Worm (Caenorhabditis elegans) whole organism, L1 larva: ENCODE results near the gene cpna-2.

Experiments
- C34B4.2 ChIP-seq: sonication (generic microtip); optimal IDR thresholded peaks from 2 replicates; lab custom pipeline; 2017; ENCODE audit warnings: mild to moderate bottlenecking, missing genetic modification characterization, missing compliant biosample characterization
- F16B12.6 ChIP-seq: fragments of 150-350 bp; optimal IDR thresholded peaks from 2 replicates; lab custom pipeline; 2014; ENCODE audit warnings: missing biosample characterization, missing genetic modification characterization
- aly-2 ChIP-seq: fragments of 150-350 bp; optimal IDR thresholded peaks from 2 replicates; lab custom pipeline; 2014; ENCODE audit warnings: missing biosample characterization, missing genetic modification characterization
- blmp-1 ChIP-seq: fragments of 150-350 bp; optimal IDR thresholded peaks from 2 replicates; lab custom pipeline; 2014; ENCODE audit warnings: missing biosample characterization, missing genetic modification characterization
- ceh-63 ChIP-seq: fragments of 200-800 bp; sonication (Bioruptor generic); optimal IDR thresholded peaks from 2 replicates; lab custom pipeline; 2018; ENCODE audit warnings: mild to moderate bottlenecking, missing genetic modification characterization, missing compliant biosample characterization
- ceh-8 ChIP-seq: fragments of 200-800 bp; sonication (Bioruptor generic); optimal IDR thresholded peaks from 2 replicates; lab custom pipeline; 2018; ENCODE audit warnings: mild to moderate bottlenecking, missing genetic modification characterization, moderate library complexity, missing compliant biosample characterization
- ceh-82 ChIP-seq, 3 experiments: fragments of 150-350 bp in 1 of 3; sonication (generic microtip) in 2 of 3; optimal IDR thresholded peaks; 2 replicates each; lab custom pipeline; 2014 to 2017; ENCODE audit warnings: missing biosample characterization in 3 of 3, missing genetic modification characterization in 3 of 3
- ceh-88 ChIP-seq: fragments of 200-800 bp; sonication (Bioruptor generic); IDR thresholded peaks from 2 replicates; pipeline ENCODE4 v1.3.6; 2022; ENCODE audit warnings: missing genetic modification characterization, missing compliant biosample characterization
- dpl-1 ChIP-seq, 3 experiments: fragments of 150-350 bp in 2 of 3; sonication (generic microtip) in 1 of 3; optimal IDR thresholded peaks; 2 replicates each; lab custom pipeline; 2014 to 2017; ENCODE audit warnings: missing biosample characterization in 3 of 3, missing genetic modification characterization in 3 of 3, missing genetic modification reagents in 3 of 3
- egl-13 ChIP-seq: sonication (generic microtip); optimal IDR thresholded peaks from 2 replicates; lab custom pipeline; 2016; ENCODE audit warnings: missing genotype, missing genetic modification reagents, missing genetic modification characterization, missing compliant biosample characterization
- elt-3 ChIP-seq, 6 experiments: fragments of 150-350 bp in 1 of 6; sonication (generic microtip); optimal IDR thresholded peaks; 2 replicates each; lab custom pipeline; 2017 to 2018; ENCODE audit warnings: missing biosample characterization in 6 of 6, missing genetic modification characterization in 6 of 6, inconsistent platforms in 1 of 6
- fkh-4 ChIP-seq: sonication (generic microtip); optimal IDR thresholded peaks from 2 replicates; lab custom pipeline; 2016; ENCODE audit warnings: missing compliant biosample characterization, missing genetic modification characterization, borderline replicate concordance
- grh-1 ChIP-seq: fragments of 200-800 bp; sonication (Bioruptor generic); IDR thresholded peaks from 2 replicates; pipeline ENCODE4 v1.3.6; 2022; ENCODE audit warnings: missing genetic modification reagents, missing genetic modification characterization, missing compliant biosample characterization
- hlh-4 ChIP-seq: sonication (generic microtip); optimal IDR thresholded peaks from 2 replicates; lab custom pipeline; 2016; ENCODE audit warnings: mild to moderate bottlenecking, missing genetic modification characterization, missing compliant biosample characterization
- hpl-2 ChIP-seq: fragments of 150-350 bp; optimal IDR thresholded peaks from 2 replicates; lab custom pipeline; 2014; ENCODE audit warnings: missing biosample characterization, missing genetic modification reagents, missing genetic modification characterization
- isw-1 ChIP-seq: fragments of 200-800 bp; sonication (Bioruptor generic); IDR thresholded peaks from 2 replicates; pipeline ENCODE4 v1.3.6; 2022; ENCODE audit warnings: missing genetic modification characterization, missing compliant biosample characterization
- lin-14 ChIP-seq: fragments of 200-800 bp; sonication (Bioruptor generic); optimal IDR thresholded peaks from 2 replicates; lab custom pipeline; 2018; ENCODE audit warnings: mild to moderate bottlenecking, missing genetic modification characterization, moderate library complexity, missing compliant biosample characterization
- lin-35 ChIP-seq, 2 experiments: fragments of 150-350 bp; optimal IDR thresholded peaks; 2 replicates each; lab custom pipeline; 2014; ENCODE audit warnings: missing biosample characterization in 2 of 2, missing genetic modification characterization in 2 of 2, missing genetic modification reagents in 2 of 2
- lsy-2 ChIP-seq, 2 experiments: fragments of 150-350 bp; optimal IDR thresholded peaks; 2 replicates each; lab custom pipeline; 2014; ENCODE audit warnings: missing biosample characterization in 2 of 2, missing genetic modification characterization in 2 of 2
- mef-2 ChIP-seq: fragments of 150-350 bp; optimal IDR thresholded peaks from 2 replicates; lab custom pipeline; 2014; ENCODE audit warnings: missing biosample characterization, missing genetic modification characterization
- mep-1 ChIP-seq: fragments of 150-350 bp; optimal IDR thresholded peaks from 2 replicates; lab custom pipeline; 2014; ENCODE audit warnings: missing biosample characterization, missing genetic modification characterization
- nhr-12 ChIP-seq: sonication (generic microtip); optimal IDR thresholded peaks from 2 replicates; lab custom pipeline; 2017; ENCODE audit warnings: missing biosample characterization, missing genetic modification characterization
- nhr-20 ChIP-seq: sonication (generic microtip); optimal IDR thresholded peaks from 2 replicates; lab custom pipeline; 2016; ENCODE audit warnings: mild to moderate bottlenecking, missing genetic modification characterization, missing compliant biosample characterization
- nhr-237 ChIP-seq: fragments of 150-350 bp; optimal IDR thresholded peaks from 2 replicates; lab custom pipeline; 2014; ENCODE audit warnings: missing biosample characterization, missing genetic modification characterization
- nhr-28 ChIP-seq: fragments of 150-350 bp; optimal IDR thresholded peaks from 2 replicates; lab custom pipeline; 2014; ENCODE audit warnings: missing biosample characterization, missing genetic modification characterization
- nhr-71 ChIP-seq: sonication (generic microtip); optimal IDR thresholded peaks from 2 replicates; lab custom pipeline; 2016; ENCODE audit warnings: mild to moderate bottlenecking, missing genetic modification characterization, moderate library complexity, missing compliant biosample characterization
- nhr-76 ChIP-seq: sonication (generic microtip); optimal IDR thresholded peaks from 2 replicates; lab custom pipeline; 2017; ENCODE audit warnings: missing biosample characterization, missing genetic modification characterization
- nhr-77 ChIP-seq: fragments of 150-350 bp; optimal IDR thresholded peaks from 2 replicates; lab custom pipeline; 2014; ENCODE audit warnings: missing biosample characterization, missing genetic modification characterization
- nhr-85 ChIP-seq: sonication (generic microtip); peaks from one replicate; lab custom pipeline; 2016; ENCODE audit warnings: missing genetic modification characterization, inconsistent platforms, missing compliant biosample characterization
- nhr-90 ChIP-seq: sonication (generic microtip); optimal IDR thresholded peaks from 2 replicates; lab custom pipeline; 2016; ENCODE audit warnings: mild to moderate bottlenecking, missing genetic modification characterization, missing compliant biosample characterization; ENCODE audit not compliant: poor library complexity
- pax-3 ChIP-seq: fragments of 200-800 bp; sonication (Bioruptor generic); optimal IDR thresholded peaks from 2 replicates; lab custom pipeline; 2018; ENCODE audit warnings: mild to moderate bottlenecking, missing genetic modification characterization, moderate library complexity, missing compliant biosample characterization
- pqm-1 ChIP-seq: sonication (generic microtip); optimal IDR thresholded peaks from 3 replicates; lab custom pipeline; 2017; ENCODE audit warnings: missing biosample characterization, missing genetic modification characterization
- rnt-1 ChIP-seq: sonication (generic microtip); optimal IDR thresholded peaks from 2 replicates; lab custom pipeline; 2016; ENCODE audit warnings: mild to moderate bottlenecking, missing genetic modification characterization, moderate library complexity, missing compliant biosample characterization
- snpc-4 ChIP-seq: fragments of 150-350 bp; optimal IDR thresholded peaks from 2 replicates; lab custom pipeline; 2014; ENCODE audit warnings: missing biosample characterization, missing genetic modification characterization
- snu-23 ChIP-seq: sonication (generic microtip); optimal IDR thresholded peaks from 2 replicates; lab custom pipeline; 2016; ENCODE audit warnings: missing genetic modification characterization, missing compliant biosample characterization
- swsn-7 ChIP-seq: sonication (generic microtip); optimal IDR thresholded peaks from 2 replicates; lab custom pipeline; 2016; ENCODE audit warnings: missing genetic modification characterization, missing compliant biosample characterization
- tlp-1 ChIP-seq: fragments of 150-350 bp; optimal IDR thresholded peaks from 2 replicates; lab custom pipeline; 2014; ENCODE audit warnings: missing biosample characterization, missing genetic modification characterization
- unc-30 ChIP-seq: sonication (generic microtip); optimal IDR thresholded peaks from 2 replicates; lab custom pipeline; 2017; ENCODE audit warnings: missing biosample characterization, missing genetic modification characterization
- unc-62 ChIP-seq: fragments of 150-350 bp; optimal IDR thresholded peaks from 2 replicates; lab custom pipeline; 2014; ENCODE audit warnings: missing biosample characterization, missing genetic modification reagents, missing genetic modification characterization
- vab-15 ChIP-seq: sonication (generic microtip); optimal IDR thresholded peaks from 2 replicates; lab custom pipeline; 2017; ENCODE audit warnings: missing genotype, mild to moderate bottlenecking, missing genetic modification characterization, missing compliant biosample characterization
- xbp-1 ChIP-seq: sonication (generic microtip); optimal IDR thresholded peaks from 2 replicates; lab custom pipeline; 2016; ENCODE audit warnings: missing genetic modification characterization, missing compliant biosample characterization
- ztf-11 ChIP-seq, 2 experiments: sonication (generic microtip); optimal IDR thresholded peaks; 2 replicates each; lab custom pipeline; 2016 to 2017; ENCODE audit warnings: missing genetic modification characterization in 2 of 2, missing biosample characterization in 1 of 2, missing compliant biosample characterization in 1 of 2

Gene cpna-2

DNA sequence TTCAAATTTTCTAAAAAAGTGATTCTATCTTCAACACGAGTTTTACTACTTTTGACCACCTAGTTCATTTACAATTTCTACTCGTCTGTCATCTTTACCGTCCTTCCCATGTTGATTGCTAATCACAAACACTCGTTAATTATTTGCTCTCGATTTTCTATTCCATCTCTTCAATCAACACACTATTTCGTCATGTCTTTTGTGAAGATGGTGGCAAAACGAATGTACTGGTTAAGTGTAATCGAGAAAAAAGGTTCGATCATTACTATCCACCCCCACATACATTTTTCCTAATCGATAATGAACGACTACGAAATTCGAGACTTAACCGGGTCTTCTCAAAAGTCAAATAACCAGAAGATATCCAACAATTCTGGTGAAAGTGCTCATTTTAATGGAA, at the start of gene cpna-2:
TSS of gene cpna-2 (plus strand) at position 301 of the 400 bp plus-strand sequence.
- TF ChIP-seq pax-3 (tag; lab: Kevin White, UChicago) = no peak
- no peak for TF ChIP-seq hpl-2 (GFP tag; lab: Kevin White, UChicago)
- no peak for TF ChIP-seq vab-15 (tag; lab: Kevin White, UChicago)
- TF ChIP-seq mep-1 (tag; lab: Kevin White, UChicago) = no peak
- no peak for TF ChIP-seq F16B12.6
- TF ChIP-seq nhr-76 (tag; lab: Kevin White, UChicago) = no peak
- no peak for TF ChIP-seq nhr-28 (tag; lab: Kevin White, UChicago)
- TF ChIP-seq ceh-63 (GFP tag; lab: Kevin White, UChicago) = no peak

DNA sequence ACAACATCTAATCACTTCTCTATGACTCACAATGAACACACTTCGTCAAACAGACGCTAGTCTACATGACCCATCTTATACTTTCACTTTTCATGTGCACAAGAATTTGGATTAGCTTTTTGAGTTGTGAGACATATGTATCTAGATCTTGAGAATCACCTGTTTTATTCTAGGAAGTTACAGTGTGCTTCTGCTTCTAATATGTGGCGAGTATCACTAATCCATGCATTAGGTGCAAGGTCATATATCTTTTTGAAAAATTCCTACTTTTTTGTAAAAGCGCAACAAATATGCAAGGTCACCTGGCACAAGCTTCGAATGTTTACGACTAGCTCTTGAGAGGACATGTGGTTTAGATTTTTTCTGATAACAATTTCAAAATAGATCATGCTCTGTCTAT, 49.0 kb upstream of the cpna-2 start:
- TF ChIP-seq nhr-77 (tag; lab: Kevin White, UChicago) (no peak), ceh-8 (GFP tag; lab: Kevin White, UChicago) (no peak), dpl-1 (GFP tag; optimal IDR thresholded peaks at IDR 0.05; lab: Kevin White, UChicago) (no peak), pqm-1 (tag; lab: Kevin White, UChicago) (no peak), mep-1 (tag; lab: Kevin White, UChicago) (no peak), nhr-90 (tag; lab: Kevin White, UChicago) (no peak), tlp-1 (tag; lab: Kevin White, UChicago) (no peak), blmp-1 (tag; lab: Kevin White, UChicago) (peak; percentile 44), hlh-4 (tag; lab: Kevin White, UChicago) (no peak)

DNA sequence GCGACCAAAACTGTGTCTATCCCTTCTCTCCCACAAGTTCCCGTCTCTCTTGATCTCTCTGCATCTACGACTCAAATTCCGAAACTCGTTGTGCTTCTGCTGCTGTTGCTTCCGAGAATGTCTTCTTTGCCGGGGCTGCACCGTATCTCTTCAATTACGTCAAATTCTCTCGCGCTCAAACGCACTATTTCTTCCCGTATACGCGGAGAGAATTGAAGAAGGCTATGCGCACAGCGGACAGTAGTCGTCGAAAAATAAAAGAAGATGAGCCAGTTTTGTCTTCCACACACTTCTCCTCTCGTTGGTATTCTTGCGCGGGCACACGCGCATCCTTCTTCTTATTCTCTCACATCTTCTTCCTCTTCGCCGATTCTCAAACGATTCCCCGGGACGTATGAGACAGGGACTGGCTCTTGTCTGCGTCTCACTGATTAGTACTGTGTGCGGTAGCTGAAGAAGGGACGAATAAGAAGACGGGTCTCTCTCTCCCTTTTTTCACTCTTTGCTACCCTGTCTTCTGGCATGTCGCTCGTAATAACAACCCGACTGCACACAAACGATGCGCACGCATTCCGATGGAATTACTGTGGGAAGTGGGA, 48.3 kb upstream of the cpna-2 start:
- no peak for TF ChIP-seq nhr-237
- TF ChIP-seq ceh-88 (GFP tag; lab: Robert Waterston, UW) = no peak
- peak in 1 of 2 experiments; percentile 34 for TF ChIP-seq lsy-2 (tag; optimal IDR thresholded peaks at IDR 0.05; lab: Kevin White, UChicago)
- no peak for TF ChIP-seq mef-2 (tag; lab: Kevin White, UChicago)
- peak; percentile 3 for TF ChIP-seq nhr-71 (tag; lab: Kevin White, UChicago)
- TF ChIP-seq unc-30 (tag; lab: Kevin White, UChicago) = no peak
- no peak for TF ChIP-seq nhr-90 (tag; lab: Kevin White, UChicago)
- TF ChIP-seq lin-35 (GFP tag; optimal IDR thresholded peaks at IDR 0.05; lab: Kevin White, UChicago) = peak in 1 of 2 experiments; percentile 4
- TF ChIP-seq aly-2 (tag; lab: Kevin White, UChicago) = no peak
- TF ChIP-seq C34B4.2 = no peak
- peak; percentile 50 for TF ChIP-seq snu-23
- no peak for TF ChIP-seq vab-15 (tag; lab: Kevin White, UChicago)
- peak; percentile 60 for TF ChIP-seq blmp-1 (tag; lab: Kevin White, UChicago)
- peak; percentile 31 for TF ChIP-seq nhr-85 (tag; lab: Kevin White, UChicago)
- TF ChIP-seq grh-1 (GFP tag; lab: Robert Waterston, UW) = peak; percentile 18; the same call in 1 of the 2 replicates
- no peak for TF ChIP-seq unc-62 (GFP tag; lab: Kevin White, UChicago)
- TF ChIP-seq snpc-4 (tag; lab: Kevin White, UChicago) = no peak
- TF ChIP-seq egl-13 (tag; lab: Kevin White, UChicago) = no peak
- no peak for TF ChIP-seq ztf-11 (tag; optimal IDR thresholded peaks at IDR 0.05; lab: Kevin White, UChicago)
- TF ChIP-seq xbp-1 (tag; lab: Kevin White, UChicago) = peak; percentile 16
- peak in 1 of 3 experiments; percentile 2 for TF ChIP-seq ceh-82 (tag; optimal IDR thresholded peaks at IDR 0.05; lab: Kevin White, UChicago)
- TF ChIP-seq swsn-7 (tag; lab: Kevin White, UChicago) = peak; percentile 20
- TF ChIP-seq lin-14 (GFP tag; lab: Kevin White, UChicago) = peak; percentile 68
- TF ChIP-seq isw-1 (GFP tag; lab: Robert Waterston, UW) = no peak
- TF ChIP-seq fkh-4 = no peak
- TF ChIP-seq elt-3 (tag; optimal IDR thresholded peaks at IDR 0.05; lab: Kevin White, UChicago) = peak in 4 of 6 experiments; percentile 5 to 25 (median 9)
- TF ChIP-seq mep-1 (tag; lab: Kevin White, UChicago) = peak; percentile 73
- TF ChIP-seq nhr-20 (tag; lab: Kevin White, UChicago) = peak; percentile 31
- TF ChIP-seq rnt-1 (tag; lab: Kevin White, UChicago) = peak; percentile 2
- TF ChIP-seq nhr-12 = no peak
